Worm (Caenorhabditis elegans): ENCODE data around the gene prk-1.

prk-1 gene

ce11 chrIII:6953373-6953772, 36.6 kb upstream of the prk-1 start:
- TF ChIP-seq nhr-11 (tag; optimal IDR thresholded peaks at IDR 0.05) (no peak), egl-27 (tag; optimal IDR thresholded peaks at IDR 0.05) (no peak), ZK546.5 (tag; optimal IDR thresholded peaks at IDR 0.05) (no peak), ztf-1 (GFP tag; conservative IDR thresholded peaks at IDR 0.05) (no peak), nhr-21 (tag; optimal IDR thresholded peaks at IDR 0.05) (no peak), ztf-4 (tag; optimal IDR thresholded peaks at IDR 0.05) (no peak), zag-1 (tag; optimal IDR thresholded peaks at IDR 0.05) (no peak), sma-3 (GFP tag; optimal IDR thresholded peaks at IDR 0.05) (no peak), lin-13 (GFP tag; optimal IDR thresholded peaks at IDR 0.05) (no peak), nhr-12 (tag; optimal IDR thresholded peaks at IDR 0.05) (no peak), sma-9 (GFP tag; optimal IDR thresholded peaks at IDR 0.05) (no peak), sma-9 (tag; optimal IDR thresholded peaks at IDR 0.05) (no peak), nhr-77 (tag; optimal IDR thresholded peaks at IDR 0.05) (no peak), nhr-23 (tag; optimal IDR thresholded peaks at IDR 0.05) (no peak)

- TF ChIP-seq nhr-129 (tag; optimal IDR thresholded peaks at IDR 0.05) (no peak), mdl-1 (tag; optimal IDR thresholded peaks at IDR 0.05) (no peak), zag-1 (tag; optimal IDR thresholded peaks at IDR 0.05) (no peak), elt-1 (tag; optimal IDR thresholded peaks at IDR 0.05) (no peak), ceh-16 (tag; optimal IDR thresholded peaks at IDR 0.05) (no peak), R02D3.7 (tag; optimal IDR thresholded peaks at IDR 0.05) (no peak), nhr-11 (tag; optimal IDR thresholded peaks at IDR 0.05) (no peak), nhr-237 (tag; optimal IDR thresholded peaks at IDR 0.05) (no peak), crh-2 (tag; optimal IDR thresholded peaks at IDR 0.05) (no peak), sma-9 (GFP tag; optimal IDR thresholded peaks at IDR 0.05) (no peak), sma-9 (tag; optimal IDR thresholded peaks at IDR 0.05) (no peak), nhr-21 (tag; optimal IDR thresholded peaks at IDR 0.05) (no peak), nhr-77 (tag; optimal IDR thresholded peaks at IDR 0.05) (no peak), lsy-2 (tag; optimal IDR thresholded peaks at IDR 0.05) (no peak), unc-39 (tag; optimal IDR thresholded peaks at IDR 0.05) (no peak), F13H6.1 (tag; optimal IDR thresholded peaks at IDR 0.05) (no peak), C34F6.9 (tag; optimal IDR thresholded peaks at IDR 0.05) (no peak), ztf-4 (tag; optimal IDR thresholded peaks at IDR 0.05) (no peak), Y55F3AM.14 (GFP tag; optimal IDR thresholded peaks at IDR 0.05) (no peak), nhr-6 (tag; optimal IDR thresholded peaks at IDR 0.05) (no peak), egl-27 (tag; optimal IDR thresholded peaks at IDR 0.05) (no peak)
These were observed 36.0 kb upstream of the prk-1 start for ce11 chrIII:6953978-6954377.

- TF ChIP-seq elt-3 (tag; optimal IDR thresholded peaks at IDR 0.05) (no peak), nhr-77 (tag; optimal IDR thresholded peaks at IDR 0.05) (no peak), sma-3 (GFP tag; optimal IDR thresholded peaks at IDR 0.05) (no peak), blmp-1 (tag; optimal IDR thresholded peaks at IDR 0.05; ENCODE audit: insufficient read depth) (no peak), fos-1 (tag; optimal IDR thresholded peaks at IDR 0.05) (no peak), nhr-237 (tag; optimal IDR thresholded peaks at IDR 0.05) (no peak), nhr-11 (tag; optimal IDR thresholded peaks at IDR 0.05) (no peak), sma-9 (GFP tag; optimal IDR thresholded peaks at IDR 0.05) (no peak), sma-9 (tag; optimal IDR thresholded peaks at IDR 0.05) (no peak)
These were observed 34.2 kb upstream of the prk-1 start for ce11 chrIII:6955766-6956165.

- TF ChIP-seq ztf-11 (tag; optimal IDR thresholded peaks at IDR 0.05) (no peak), F13H6.1 (tag; optimal IDR thresholded peaks at IDR 0.05) (no peak)
These were observed 31.2 kb upstream of the prk-1 start for ce11 chrIII:6958674-6959241.

- no peak for TF ChIP-seq ztf-11 (tag; optimal IDR thresholded peaks at IDR 0.05)
- TF ChIP-seq skn-1 (tag; optimal IDR thresholded peaks at IDR 0.05): peak; percentile 67
- TF ChIP-seq nhr-11 (tag; optimal IDR thresholded peaks at IDR 0.05): no peak
- no peak for TF ChIP-seq F13H6.1 (tag; optimal IDR thresholded peaks at IDR 0.05)
- no peak for TF ChIP-seq zag-1 (tag; optimal IDR thresholded peaks at IDR 0.05)
- TF ChIP-seq ztf-4 (tag; optimal IDR thresholded peaks at IDR 0.05): no peak
- TF ChIP-seq fos-1 (tag; optimal IDR thresholded peaks at IDR 0.05): peak; percentile 24
- TF ChIP-seq crh-2 (tag; optimal IDR thresholded peaks at IDR 0.05): peak; percentile 59
- no peak for TF ChIP-seq sma-9 (GFP tag; optimal IDR thresholded peaks at IDR 0.05)
- TF ChIP-seq sma-9 (tag; optimal IDR thresholded peaks at IDR 0.05): no peak
- TF ChIP-seq nhr-21 (tag; optimal IDR thresholded peaks at IDR 0.05): no peak
- no peak for TF ChIP-seq mab-5 (tag; optimal IDR thresholded peaks at IDR 0.05)
- no peak for TF ChIP-seq nhr-77 (tag; optimal IDR thresholded peaks at IDR 0.05)
- TF ChIP-seq ztf-1 (GFP tag; conservative IDR thresholded peaks at IDR 0.05): no peak
- no peak for TF ChIP-seq ceh-82 (tag; optimal IDR thresholded peaks at IDR 0.05)
- peak; percentile 83 for TF ChIP-seq unc-55 (GFP tag; optimal IDR thresholded peaks at IDR 0.05)
- peak; percentile 18 for TF ChIP-seq nhr-25 (tag; optimal IDR thresholded peaks at IDR 0.05)
- TF ChIP-seq ZK546.5 (tag; optimal IDR thresholded peaks at IDR 0.05): no peak
- TF ChIP-seq blmp-1 (tag; optimal IDR thresholded peaks at IDR 0.05; ENCODE audit: insufficient read depth): peak; percentile 3
- peak; percentile 56 for TF ChIP-seq nhr-129 (tag; optimal IDR thresholded peaks at IDR 0.05)
- peak; percentile 8 for TF ChIP-seq sem-4 (tag; optimal IDR thresholded peaks at IDR 0.05)
- no peak for TF ChIP-seq egl-27 (tag; optimal IDR thresholded peaks at IDR 0.05)
- no peak for TF ChIP-seq lin-39 (tag; optimal IDR thresholded peaks at IDR 0.05)
- no peak for TF ChIP-seq unc-62 (GFP tag; optimal IDR thresholded peaks at IDR 0.05)
- TF ChIP-seq gmeb-1 (tag; optimal IDR thresholded peaks at IDR 0.05): peak; percentile 55
- no peak for TF ChIP-seq snpc-4 (tag; optimal IDR thresholded peaks at IDR 0.05)
- TF ChIP-seq nhr-6 (tag; optimal IDR thresholded peaks at IDR 0.05): no peak
- peak; percentile 88 to 98 for TF ChIP-seq lsy-2 (tag; optimal IDR thresholded peaks at IDR 0.05)
- peak; percentile 79 for TF ChIP-seq C34F6.9 (tag; optimal IDR thresholded peaks at IDR 0.05)
- no peak for TF ChIP-seq lin-11 (tag; optimal IDR thresholded peaks at IDR 0.05)
- TF ChIP-seq ceh-16 (tag; optimal IDR thresholded peaks at IDR 0.05): no peak
These were observed 28.8 kb upstream of the prk-1 start for ce11 chrIII:6961167-6961566.
